Fruit fly (Drosophila melanogaster) whole organism, embryonic: ENCODE data around the gene CG13384.

ENCODE experiments used
- Ada2b ChIP-seq: fragments of 200-800 bp; sonication (Bioruptor generic); IDR thresholded peaks from 2 replicates; pipeline ENCODE4 v1.3.6; 2022; ENCODE audit warnings: missing biosample characterization, missing genetic modification characterization
- BtbVII ChIP-seq: fragments of 200-800 bp; sonication (Bioruptor generic); optimal IDR thresholded peaks from 3 replicates; lab custom pipeline; 2017; ENCODE audit warnings: missing biosample characterization, mild to moderate bottlenecking, missing genetic modification characterization
- CG12071 ChIP-seq: fragments of 200-800 bp; sonication (Bioruptor generic); optimal IDR thresholded peaks from 3 replicates; lab custom pipeline; 2018; ENCODE audit warnings: missing biosample characterization, mild to moderate bottlenecking, missing genetic modification characterization
- CG1233 ChIP-seq: fragments of 200-800 bp; sonication (Bioruptor generic); optimal IDR thresholded peaks from 4 replicates; lab custom pipeline; 2018; ENCODE audit warnings: missing biosample characterization, mild to moderate bottlenecking, missing genetic modification characterization
- CG12391 ChIP-seq: fragments of 200-800 bp; sonication (Bioruptor generic); optimal IDR thresholded peaks from 3 replicates; lab custom pipeline; 2018; ENCODE audit warnings: missing biosample characterization, mild to moderate bottlenecking, missing genetic modification characterization, moderate library complexity
- CG13296 ChIP-seq: fragments of 200-800 bp; sonication (Bioruptor generic); optimal IDR thresholded peaks from 3 replicates; lab custom pipeline; 2018; ENCODE audit warnings: missing biosample characterization, mild to moderate bottlenecking, missing genetic modification characterization
- CG13894 ChIP-seq: fragments of 200-800 bp; sonication (Bioruptor generic); optimal IDR thresholded peaks from 3 replicates; lab custom pipeline; 2018; ENCODE audit warnings: missing biosample characterization, mild to moderate bottlenecking, missing genetic modification characterization, moderate library complexity
- CG1529 ChIP-seq: fragments of 200-800 bp; sonication (Bioruptor generic); optimal IDR thresholded peaks from 3 replicates; lab custom pipeline; 2018; ENCODE audit warnings: missing biosample characterization, missing genetic modification characterization
- CG17385 ChIP-seq: fragments of 200-800 bp; sonication (Bioruptor generic); optimal IDR thresholded peaks from 3 replicates; lab custom pipeline; 2018; ENCODE audit warnings: missing biosample characterization, mild to moderate bottlenecking, missing genetic modification characterization
- CG18619 ChIP-seq: fragments of 200-800 bp; sonication (Bioruptor generic); optimal IDR thresholded peaks from 3 replicates; lab custom pipeline; 2017; ENCODE audit warnings: missing biosample characterization, mild to moderate bottlenecking, missing genetic modification characterization
- CG18764 ChIP-seq: fragments of 200-800 bp; sonication (Bioruptor generic); optimal IDR thresholded peaks from 3 replicates; lab custom pipeline; 2016; ENCODE audit warnings: missing biosample characterization, missing genetic modification characterization
- CG2202 ChIP-seq: fragments of 200-800 bp; sonication (Bioruptor generic); optimal IDR thresholded peaks from 2 replicates; lab custom pipeline; 2018; ENCODE audit warnings: missing biosample characterization, mild to moderate bottlenecking, missing genetic modification characterization
- CG30431 ChIP-seq: fragments of 200-800 bp; sonication (Bioruptor generic); optimal IDR thresholded peaks from 2 replicates; lab custom pipeline; 2017; ENCODE audit warnings: missing biosample characterization, missing genetic modification characterization
- CG3281 ChIP-seq: fragments of 200-800 bp; sonication (Bioruptor generic); optimal IDR thresholded peaks from 3 replicates; lab custom pipeline; 2017; ENCODE audit warnings: missing biosample characterization, mild to moderate bottlenecking, missing genetic modification characterization
- CG33557 ChIP-seq: fragments of 200-800 bp; sonication (Bioruptor generic); optimal IDR thresholded peaks from 2 replicates; lab custom pipeline; 2019; ENCODE audit warnings: missing biosample characterization, mild to moderate bottlenecking, missing genetic modification characterization, moderate library complexity
- CG6765 ChIP-seq: fragments of 200-800 bp; sonication (Bioruptor generic); optimal IDR thresholded peaks from 3 replicates; lab custom pipeline; 2017; ENCODE audit warnings: missing biosample characterization, mild to moderate bottlenecking, missing genetic modification characterization
- CG6854 ChIP-seq: fragments of 200-800 bp; sonication (Bioruptor generic); optimal IDR thresholded peaks from 3 replicates; lab custom pipeline; 2017; ENCODE audit warnings: missing biosample characterization, mild to moderate bottlenecking, missing genetic modification characterization
- CG9727 ChIP-seq: fragments of 200-800 bp; sonication (Bioruptor generic); optimal IDR thresholded peaks from 3 replicates; lab custom pipeline; 2017; ENCODE audit warnings: missing biosample characterization, mild to moderate bottlenecking, missing genetic modification characterization
- CG9817 ChIP-seq: fragments of 200-800 bp; sonication (Bioruptor generic); optimal IDR thresholded peaks from 2 replicates; lab custom pipeline; 2018; ENCODE audit warnings: missing biosample characterization, mild to moderate bottlenecking, missing genetic modification characterization, moderate library complexity
- CkIIα-i1 ChIP-seq: fragments of 200-800 bp; sonication (Bioruptor generic); IDR thresholded peaks from 2 replicates; pipeline ENCODE4 v1.3.6; 2022; ENCODE audit warnings: missing biosample characterization, missing genetic modification characterization
- Dek ChIP-seq: fragments of 200-800 bp; sonication (Bioruptor generic); optimal IDR thresholded peaks from 3 replicates; lab custom pipeline; 2019; ENCODE audit warnings: missing biosample characterization, mild to moderate bottlenecking, missing genetic modification characterization, moderate library complexity
- Doc2 ChIP-seq: fragments of 200-800 bp; sonication (Bioruptor generic); IDR thresholded peaks from 2 replicates; pipeline ENCODE4 v1.3.6; 2022; ENCODE audit warnings: missing biosample characterization, missing genetic modification characterization
- Eip74EF ChIP-seq, 2 experiments: fragments of 200-800 bp in 1 of 2; fragments of >200 bp in 1 of 2; sonication (Bioruptor generic) in 1 of 2; optimal IDR thresholded peaks; 2 replicates each; lab custom pipeline; 2017 to 2019; ENCODE audit warnings: missing biosample characterization in 2 of 2, missing genetic modification characterization in 2 of 2, mild to moderate bottlenecking in 1 of 2, moderate library complexity in 1 of 2
- Fer1 ChIP-seq: fragments of 200-800 bp; sonication (Bioruptor generic); optimal IDR thresholded peaks from 2 replicates; lab custom pipeline; 2017; ENCODE audit warnings: missing biosample characterization, mild to moderate bottlenecking, missing genetic modification characterization
- HHEX ChIP-seq: fragments of 200-800 bp; sonication (Bioruptor generic); optimal IDR thresholded peaks from 3 replicates; lab custom pipeline; 2017; ENCODE audit warnings: missing biosample characterization, mild to moderate bottlenecking, missing genetic modification characterization, missing genetic modification reagents
- Hr51 ChIP-seq, 2 experiments: fragments of 200-800 bp; sonication (Bioruptor generic); optimal IDR thresholded peaks; 2 replicates in 1 of 2; 3 replicates in 1 of 2; lab custom pipeline; 2016 to 2018; ENCODE audit warnings: missing biosample characterization in 2 of 2, missing genetic modification characterization in 2 of 2, mild to moderate bottlenecking in 1 of 2, moderate library complexity in 1 of 2
- MBD-R2 ChIP-seq: fragments of 200-800 bp; sonication (Bioruptor generic); IDR thresholded peaks from 2 replicates; pipeline ENCODE4 v1.3.6; 2022; ENCODE audit warnings: missing biosample characterization, missing genetic modification characterization
- MTF-1 ChIP-seq: fragments of 200-800 bp; sonication (Bioruptor generic); optimal IDR thresholded peaks from 2 replicates; lab custom pipeline; 2018; ENCODE audit warnings: missing biosample characterization, mild to moderate bottlenecking, missing genetic modification characterization, borderline replicate concordance
- Oli ChIP-seq: fragments of 200-800 bp; sonication (Bioruptor generic); optimal IDR thresholded peaks from 2 replicates; lab custom pipeline; 2018; ENCODE audit warnings: missing biosample characterization, mild to moderate bottlenecking, missing genetic modification characterization, moderate library complexity
- PHDP ChIP-seq: fragments of 200-800 bp; sonication (Bioruptor generic); optimal IDR thresholded peaks from 3 replicates; lab custom pipeline; 2018; ENCODE audit warnings: missing biosample characterization, mild to moderate bottlenecking, missing genetic modification characterization, moderate library complexity
- Side ChIP-seq: fragments of 200-800 bp; sonication (Bioruptor generic); optimal IDR thresholded peaks from 2 replicates; lab custom pipeline; 2016; ENCODE audit warnings: missing biosample characterization, missing genetic modification characterization
- crc ChIP-seq: fragments of 200-800 bp; sonication (Bioruptor generic); optimal IDR thresholded peaks from 2 replicates; lab custom pipeline; 2016; ENCODE audit warnings: missing biosample characterization, missing genetic modification characterization
- gcm ChIP-seq: fragments of 200-800 bp; sonication (Bioruptor generic); optimal IDR thresholded peaks from 2 replicates; lab custom pipeline; 2019; ENCODE audit warnings: missing biosample characterization, mild to moderate bottlenecking, missing genetic modification characterization, moderate library complexity
- grau ChIP-seq: fragments of 200-800 bp; optimal IDR thresholded peaks from 3 replicates; lab custom pipeline; 2019; ENCODE audit warnings: missing biosample characterization, mild to moderate bottlenecking, missing genetic modification characterization, moderate library complexity
- jing ChIP-seq: fragments of 200-800 bp; sonication (Bioruptor generic); optimal IDR thresholded peaks from 2 replicates; lab custom pipeline; 2018; ENCODE audit warnings: missing biosample characterization, mild to moderate bottlenecking, missing genetic modification characterization
- lab ChIP-seq: fragments of 200-800 bp; sonication (Bioruptor generic); optimal IDR thresholded peaks from 3 replicates; lab custom pipeline; 2017; ENCODE audit warnings: missing biosample characterization, missing genetic modification characterization, mild to moderate bottlenecking, moderate library complexity, missing genetic modification reagents
- nom ChIP-seq: fragments of 200-800 bp; sonication (Bioruptor generic); optimal IDR thresholded peaks from 2 replicates; lab custom pipeline; 2017; ENCODE audit warnings: missing biosample characterization, missing genetic modification characterization, mild to moderate bottlenecking, moderate library complexity, missing genetic modification reagents
- odd ChIP-seq: fragments of 200-800 bp; sonication (Bioruptor generic); optimal IDR thresholded peaks from 2 replicates; lab custom pipeline; 2017; ENCODE audit warnings: missing biosample characterization, mild to moderate bottlenecking, missing genetic modification characterization
- otp ChIP-seq: fragments of 200-800 bp; sonication (Bioruptor generic); IDR thresholded peaks from 3 replicates; pipeline ENCODE4, ENCODE4 v1.3.6; 2022; ENCODE audit warnings: missing biosample characterization, missing genetic modification characterization
- sr ChIP-seq: fragments of 200-800 bp; sonication (Bioruptor generic); IDR thresholded peaks from 3 replicates; pipeline ENCODE4 v1.3.6; 2022; ENCODE audit warnings: missing biosample characterization, missing genetic modification characterization
- tll ChIP-seq, 2 experiments: fragments of 200-800 bp in 1 of 2; fragments of >200 bp in 1 of 2; sonication (Bioruptor generic) in 1 of 2; optimal IDR thresholded peaks; 2 replicates each; lab custom pipeline; 2017 to 2019; ENCODE audit warnings: missing biosample characterization in 2 of 2, missing genetic modification characterization in 2 of 2, mild to moderate bottlenecking in 1 of 2, moderate library complexity in 1 of 2

The CG13384 gene

DNA sequence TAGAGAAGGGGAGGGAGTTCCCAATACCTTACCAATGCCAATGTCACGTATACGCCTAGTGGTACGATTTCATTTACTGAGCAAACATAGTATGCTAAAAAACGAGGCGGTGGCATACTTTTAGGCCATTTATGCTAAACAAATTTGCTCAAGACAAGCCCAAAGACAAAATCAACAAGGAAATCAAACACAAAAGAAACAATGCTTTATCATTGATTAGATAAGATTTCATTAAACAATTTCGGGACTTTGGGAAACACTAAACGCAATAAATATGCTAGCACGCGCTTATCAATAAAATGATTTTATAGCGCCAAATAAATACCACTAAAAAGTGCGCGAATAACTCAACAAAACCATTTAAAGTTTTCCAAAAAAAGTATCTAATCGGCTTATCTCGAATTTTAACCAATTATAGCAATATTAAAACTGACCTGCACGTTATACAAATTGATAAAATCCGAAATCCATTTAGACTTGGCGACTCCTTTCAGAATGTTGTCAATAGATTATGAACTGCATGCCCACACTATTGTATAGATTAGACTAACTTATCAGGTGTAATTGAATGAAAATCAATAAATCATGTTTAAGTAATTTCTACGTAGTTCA is 33.6 kb upstream of the CG13384 start (continued):
- no peak for TF ChIP-seq MBD-R2 (GFP tag; lab: Robert Waterston, UW)
- TF ChIP-seq Hr51 (GFP tag; optimal IDR thresholded peaks at IDR 0.05; lab: Kevin White, UChicago) = peak in 1 of 2 experiments; percentile 26
- TF ChIP-seq PHDP (tag; lab: Kevin White, UChicago) = peak; percentile 69
- no peak for TF ChIP-seq nom (GFP tag; lab: Kevin White, UChicago)
- peak; percentile 16 for TF ChIP-seq Side
- peak in 1 of 2 experiments; percentile 23 for TF ChIP-seq Eip74EF (GFP tag; optimal IDR thresholded peaks at IDR 0.05; lab: Kevin White, UChicago)
- no peak for TF ChIP-seq crc (GFP tag; lab: Kevin White, UChicago)
- peak; percentile 12; the same call in 1 of the 2 replicates for TF ChIP-seq Ada2b (GFP tag; lab: Robert Waterston, UW)
- TF ChIP-seq CG2202 (tag; lab: Kevin White, UChicago) = no peak
- TF ChIP-seq CG12071 (GFP tag; lab: Kevin White, UChicago) = peak; percentile 70
- peak; percentile 78 for TF ChIP-seq lab (GFP tag; lab: Kevin White, UChicago)
- peak; percentile 25 for TF ChIP-seq grau (tag; lab: Kevin White, UChicago)
- peak; percentile 26 for TF ChIP-seq CG6765 (GFP tag; lab: Kevin White, UChicago)
- TF ChIP-seq CG13296 (GFP tag; lab: Kevin White, UChicago) = peak; percentile 74
- TF ChIP-seq CG18764 (GFP tag; lab: Kevin White, UChicago) = no peak
- TF ChIP-seq CG1529 = peak; percentile 14
- TF ChIP-seq MTF-1 (GFP tag; lab: Kevin White, UChicago) = peak; percentile 41
- TF ChIP-seq CG30431 (GFP tag; lab: Kevin White, UChicago) = no peak
- peak; percentile 8 for TF ChIP-seq Oli
- TF ChIP-seq CG1233 = peak; percentile 44
- TF ChIP-seq tll (GFP tag; optimal IDR thresholded peaks at IDR 0.05; lab: Kevin White, UChicago) = no peak
- peak; percentile 55 for TF ChIP-seq CG17385 (GFP tag; lab: Kevin White, UChicago)
- no peak for TF ChIP-seq CG33557 (GFP tag; lab: Kevin White, UChicago)
- peak; percentile 16 for TF ChIP-seq CG9727 (GFP tag; lab: Kevin White, UChicago)
- peak; percentile 61 for TF ChIP-seq HHEX
- peak; percentile 69 for TF ChIP-seq odd (GFP tag; lab: Kevin White, UChicago)
- peak; percentile 13 for TF ChIP-seq CG6854
- TF ChIP-seq BtbVII = peak; percentile 57
- TF ChIP-seq CG9817 = peak; percentile 12
- TF ChIP-seq Dek (tag; lab: Kevin White, UChicago) = peak; percentile 41
- peak; percentile 75 for TF ChIP-seq Fer1 (GFP tag; lab: Kevin White, UChicago)
- TF ChIP-seq Doc2 = no peak
- peak; percentile 14 for TF ChIP-seq gcm (GFP tag; lab: Kevin White, UChicago)
- TF ChIP-seq CkIIα-i1 (GFP tag; lab: Robert Waterston, UW) = no peak
- TF ChIP-seq CG12391 = peak; percentile 21
- TF ChIP-seq CG3281 (GFP tag; lab: Kevin White, UChicago) = peak; percentile 60
- no peak for TF ChIP-seq jing (GFP tag; lab: Kevin White, UChicago)
- TF ChIP-seq sr (GFP tag; lab: Robert Waterston, UW) = no peak
- 0 out of 3 replicates have a peak, but pooled peaks have one; percentile 26 for TF ChIP-seq otp (GFP tag; lab: Robert Waterston, UW)
- TF ChIP-seq CG18619 = peak; percentile 8
- no peak for TF ChIP-seq CG13894 (tag; lab: Kevin White, UChicago)
